Worm (Caenorhabditis elegans) whole organism, mixed stage, embryonic: ENCODE data around the gene T05H4.4.

Experiments
- blmp-1 ChIP-seq: fragments of 150-350 bp; optimal IDR thresholded peaks from 2 replicates; lab custom pipeline; 2014; ENCODE audit warnings: missing biosample characterization, missing genetic modification characterization
- ceh-43 ChIP-seq: fragments of 200-800 bp; sonication (Bioruptor generic); optimal IDR thresholded peaks from 2 replicates; lab custom pipeline; 2018; ENCODE audit warnings: mild to moderate bottlenecking, missing genetic modification characterization, moderate library complexity, missing compliant biosample characterization
- elt-3 ChIP-seq: fragments of 150-350 bp; optimal IDR thresholded peaks from 2 replicates; lab custom pipeline; 2014; ENCODE audit warnings: missing biosample characterization, missing genetic modification characterization
- nhr-2 ChIP-seq: fragments of 150-350 bp; optimal IDR thresholded peaks from 2 replicates; lab custom pipeline; 2014; ENCODE audit warnings: missing biosample characterization, missing genetic modification characterization
- nhr-28 ChIP-seq: fragments of 150-350 bp; optimal IDR thresholded peaks from 2 replicates; lab custom pipeline; 2014; ENCODE audit warnings: missing biosample characterization, missing genetic modification characterization
- snpc-4 ChIP-seq: fragments of 150-350 bp; optimal IDR thresholded peaks from 2 replicates; lab custom pipeline; 2014; ENCODE audit warnings: missing biosample characterization, missing genetic modification characterization
- sptf-1 ChIP-seq: sonication (generic microtip); optimal IDR thresholded peaks from 2 replicates; lab custom pipeline; 2017; ENCODE audit warnings: mild to moderate bottlenecking, missing genetic modification characterization, moderate library complexity, missing compliant biosample characterization
- tbx-8 ChIP-seq: fragments of 200-800 bp; sonication (Bioruptor generic); optimal IDR thresholded peaks from 2 replicates; lab custom pipeline; 2018; ENCODE audit warnings: mild to moderate bottlenecking, missing genetic modification characterization, moderate library complexity, missing compliant biosample characterization
- unc-120 ChIP-seq: sonication (generic microtip); optimal IDR thresholded peaks from 2 replicates; lab custom pipeline; 2017; ENCODE audit warnings: missing genetic modification characterization, missing compliant biosample characterization; ENCODE audit not compliant: poor library complexity, severe bottlenecking
- unc-39 ChIP-seq: fragments of 150-350 bp; optimal IDR thresholded peaks from 2 replicates; lab custom pipeline; 2014; ENCODE audit warnings: missing biosample characterization, missing genetic modification characterization
- unc-62 ChIP-seq: fragments of 150-350 bp; optimal IDR thresholded peaks from 2 replicates; lab custom pipeline; 2014; ENCODE audit warnings: missing biosample characterization, missing genetic modification reagents, missing genetic modification characterization
- ztf-11 ChIP-seq: fragments of 150-350 bp; optimal IDR thresholded peaks from 2 replicates; lab custom pipeline; 2014; ENCODE audit warnings: missing biosample characterization, missing genetic modification characterization

DNA sequence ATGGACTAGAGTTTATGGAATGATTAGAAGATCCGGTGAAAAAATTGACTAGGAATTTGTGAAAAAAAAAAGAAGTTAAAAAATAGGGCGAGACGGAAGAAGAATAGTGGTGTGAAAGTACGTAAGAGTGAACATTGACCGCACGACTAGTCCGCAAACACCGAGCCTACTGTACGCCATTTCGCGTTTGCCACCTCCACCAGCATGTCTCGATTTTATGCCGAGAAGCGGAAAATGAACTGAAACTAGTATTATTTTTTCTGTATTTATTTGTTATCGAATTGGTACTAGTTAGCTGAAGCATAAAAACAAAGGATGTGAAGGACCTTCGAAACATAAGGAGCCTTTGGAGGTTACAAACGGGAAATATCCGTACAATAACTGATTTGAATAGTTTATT is 11.3 kb upstream of the T05H4.4 start:
- TF ChIP-seq unc-62 (GFP tag; lab: Kevin White, UChicago), result no peak
- TF ChIP-seq sptf-1 (tag; lab: Kevin White, UChicago), result no peak
- no peak for TF ChIP-seq snpc-4 (tag; lab: Kevin White, UChicago)
- TF ChIP-seq ztf-11 (tag; lab: Kevin White, UChicago), result no peak
- TF ChIP-seq ceh-43 (GFP tag; lab: Kevin White, UChicago), result no peak
- TF ChIP-seq nhr-28 (tag; lab: Kevin White, UChicago), result no peak
- no peak for TF ChIP-seq unc-120
- TF ChIP-seq elt-3, result no peak
- no peak for TF ChIP-seq nhr-2 (tag; lab: Kevin White, UChicago)
- no peak for TF ChIP-seq blmp-1 (tag; lab: Kevin White, UChicago)
- TF ChIP-seq unc-39 (tag; lab: Kevin White, UChicago), result no peak
- TF ChIP-seq tbx-8, result no peak
